Worm (Caenorhabditis elegans) whole organism, L1 larva: ENCODE data around the gene B0361.4.
"Not testable (repeated sequence)": the region's sequence is repeated elsewhere in the genome, so short reads cannot be mapped to it uniquely, and the experiment has no call there.

ENCODE experiments used
- C04F5.9 ChIP-seq: sonication (generic microtip); optimal IDR thresholded peaks from 2 replicates; lab custom pipeline; 2016; ENCODE audit warnings: missing genetic modification characterization, missing compliant biosample characterization
- C16A3.4 ChIP-seq: fragments of 150-350 bp; optimal IDR thresholded peaks from 2 replicates; lab custom pipeline; 2014; ENCODE audit warnings: missing biosample characterization, missing genetic modification characterization
- F16B12.6 ChIP-seq: fragments of 150-350 bp; optimal IDR thresholded peaks from 2 replicates; lab custom pipeline; 2014; ENCODE audit warnings: missing biosample characterization, missing genetic modification characterization
- alr-1 ChIP-seq: fragments of 200-800 bp; sonication (Bioruptor generic); optimal IDR thresholded peaks from 2 replicates; lab custom pipeline; 2018; ENCODE audit warnings: borderline replicate concordance, mild to moderate bottlenecking, missing genetic modification characterization, missing compliant biosample characterization
- ama-1 ChIP-seq: fragments of 150-350 bp; optimal IDR thresholded peaks from 2 replicates; lab custom pipeline; 2014
- blmp-1 ChIP-seq: fragments of 150-350 bp; optimal IDR thresholded peaks from 2 replicates; lab custom pipeline; 2014; ENCODE audit warnings: missing biosample characterization, missing genetic modification characterization
- ceh-88 ChIP-seq: fragments of 200-800 bp; sonication (Bioruptor generic); IDR thresholded peaks from 2 replicates; pipeline ENCODE4 v1.3.6; 2022; ENCODE audit warnings: missing genetic modification characterization, missing compliant biosample characterization
- ces-1 ChIP-seq: fragments of 150-350 bp; optimal IDR thresholded peaks from 2 replicates; lab custom pipeline; 2014; ENCODE audit warnings: missing biosample characterization, missing genetic modification reagents, missing genetic modification characterization
- efl-1 ChIP-seq, 4 experiments: fragments of 150-350 bp; optimal IDR thresholded peaks in 3 of 4; peaks in 1 of 4; 1 replicate in 1 of 4; 2 replicates in 3 of 4; lab custom pipeline; 2014; ENCODE audit warnings: missing biosample characterization in 2 of 4, missing genetic modification characterization in 2 of 4, missing genetic modification reagents in 2 of 4
- egl-27 ChIP-seq, 2 experiments: fragments of 150-350 bp in 1 of 2; sonication (generic microtip); optimal IDR thresholded peaks; 3 replicates each; lab custom pipeline; 2017 to 2018; ENCODE audit warnings: missing biosample characterization in 2 of 2, missing genetic modification characterization in 2 of 2, missing genetic modification reagents in 2 of 2
- elt-2 ChIP-seq: sonication (generic microtip); optimal IDR thresholded peaks from 2 replicates; lab custom pipeline; 2016; ENCODE audit warnings: missing genetic modification characterization, mild to moderate bottlenecking, inconsistent platforms, missing compliant biosample characterization, missing genetic modification reagents
- elt-3 ChIP-seq, 6 experiments: fragments of 150-350 bp in 1 of 6; sonication (generic microtip); optimal IDR thresholded peaks; 2 replicates each; lab custom pipeline; 2017 to 2018; ENCODE audit warnings: missing biosample characterization in 6 of 6, missing genetic modification characterization in 6 of 6, inconsistent platforms in 1 of 6
- fkh-10 ChIP-seq: sonication (generic microtip); optimal IDR thresholded peaks from 2 replicates; lab custom pipeline; 2017; ENCODE audit warnings: missing biosample characterization, missing genetic modification reagents, missing genetic modification characterization
- fkh-8 ChIP-seq: sonication (generic microtip); optimal IDR thresholded peaks from 2 replicates; lab custom pipeline; 2016; ENCODE audit warnings: mild to moderate bottlenecking, missing genetic modification characterization, missing compliant biosample characterization
- grh-1 ChIP-seq: fragments of 200-800 bp; sonication (Bioruptor generic); IDR thresholded peaks from 2 replicates; pipeline ENCODE4 v1.3.6; 2022; ENCODE audit warnings: missing genetic modification reagents, missing genetic modification characterization, missing compliant biosample characterization
- hlh-4 ChIP-seq: sonication (generic microtip); optimal IDR thresholded peaks from 2 replicates; lab custom pipeline; 2016; ENCODE audit warnings: mild to moderate bottlenecking, missing genetic modification characterization, missing compliant biosample characterization
- hpl-2 ChIP-seq: fragments of 150-350 bp; optimal IDR thresholded peaks from 2 replicates; lab custom pipeline; 2014; ENCODE audit warnings: missing biosample characterization, missing genetic modification reagents, missing genetic modification characterization
- jun-1 ChIP-seq: fragments of 150-350 bp; optimal IDR thresholded peaks from 2 replicates; lab custom pipeline; 2014; ENCODE audit warnings: missing biosample characterization, missing genetic modification reagents, missing genetic modification characterization
- lin-14 ChIP-seq: fragments of 200-800 bp; sonication (Bioruptor generic); optimal IDR thresholded peaks from 2 replicates; lab custom pipeline; 2018; ENCODE audit warnings: mild to moderate bottlenecking, missing genetic modification characterization, moderate library complexity, missing compliant biosample characterization
- mdl-1 ChIP-seq, 2 experiments: fragments of 150-350 bp; optimal IDR thresholded peaks; 2 replicates each; lab custom pipeline; 2014 to 2017; ENCODE audit warnings: missing biosample characterization in 2 of 2, missing genetic modification characterization in 2 of 2, inconsistent platforms in 1 of 2
- mef-2 ChIP-seq: fragments of 150-350 bp; optimal IDR thresholded peaks from 2 replicates; lab custom pipeline; 2014; ENCODE audit warnings: missing biosample characterization, missing genetic modification characterization
- nhr-11 ChIP-seq: fragments of 150-350 bp; optimal IDR thresholded peaks from 2 replicates; lab custom pipeline; 2014; ENCODE audit warnings: missing biosample characterization, missing genetic modification characterization
- nhr-12 ChIP-seq: sonication (generic microtip); optimal IDR thresholded peaks from 2 replicates; lab custom pipeline; 2017; ENCODE audit warnings: missing biosample characterization, missing genetic modification characterization
- nhr-20 ChIP-seq: sonication (generic microtip); optimal IDR thresholded peaks from 2 replicates; lab custom pipeline; 2016; ENCODE audit warnings: mild to moderate bottlenecking, missing genetic modification characterization, missing compliant biosample characterization
- nhr-237 ChIP-seq: fragments of 150-350 bp; optimal IDR thresholded peaks from 2 replicates; lab custom pipeline; 2014; ENCODE audit warnings: missing biosample characterization, missing genetic modification characterization
- nhr-71 ChIP-seq: sonication (generic microtip); optimal IDR thresholded peaks from 2 replicates; lab custom pipeline; 2016; ENCODE audit warnings: mild to moderate bottlenecking, missing genetic modification characterization, moderate library complexity, missing compliant biosample characterization
- nhr-76 ChIP-seq: sonication (generic microtip); optimal IDR thresholded peaks from 2 replicates; lab custom pipeline; 2017; ENCODE audit warnings: missing biosample characterization, missing genetic modification characterization
- nhr-77 ChIP-seq: fragments of 150-350 bp; optimal IDR thresholded peaks from 2 replicates; lab custom pipeline; 2014; ENCODE audit warnings: missing biosample characterization, missing genetic modification characterization
- nhr-84 ChIP-seq: sonication (generic microtip); optimal IDR thresholded peaks from 2 replicates; lab custom pipeline; 2017; ENCODE audit warnings: missing biosample characterization, missing genetic modification characterization
- nhr-85 ChIP-seq: sonication (generic microtip); peaks from one replicate; lab custom pipeline; 2016; ENCODE audit warnings: missing genetic modification characterization, inconsistent platforms, missing compliant biosample characterization
- nhr-90 ChIP-seq: sonication (generic microtip); optimal IDR thresholded peaks from 2 replicates; lab custom pipeline; 2016; ENCODE audit warnings: mild to moderate bottlenecking, missing genetic modification characterization, missing compliant biosample characterization; ENCODE audit not compliant: poor library complexity
- pag-3 ChIP-seq: sonication (generic microtip); optimal IDR thresholded peaks from 2 replicates; lab custom pipeline; 2017; ENCODE audit warnings: missing genetic modification characterization, mild to moderate bottlenecking, missing compliant biosample characterization, antibody characterized with exemption, borderline replicate concordance; ENCODE audit not compliant: insufficient read depth
- pax-3 ChIP-seq: fragments of 200-800 bp; sonication (Bioruptor generic); optimal IDR thresholded peaks from 2 replicates; lab custom pipeline; 2018; ENCODE audit warnings: mild to moderate bottlenecking, missing genetic modification characterization, moderate library complexity, missing compliant biosample characterization
- pqm-1 ChIP-seq: sonication (generic microtip); optimal IDR thresholded peaks from 3 replicates; lab custom pipeline; 2017; ENCODE audit warnings: missing biosample characterization, missing genetic modification characterization
- rnt-1 ChIP-seq: sonication (generic microtip); optimal IDR thresholded peaks from 2 replicates; lab custom pipeline; 2016; ENCODE audit warnings: mild to moderate bottlenecking, missing genetic modification characterization, moderate library complexity, missing compliant biosample characterization
- sox-4 ChIP-seq: sonication (generic microtip); optimal IDR thresholded peaks from 2 replicates; lab custom pipeline; 2016; ENCODE audit warnings: missing genetic modification characterization, missing compliant biosample characterization
- tlp-1 ChIP-seq: fragments of 150-350 bp; optimal IDR thresholded peaks from 2 replicates; lab custom pipeline; 2014; ENCODE audit warnings: missing biosample characterization, missing genetic modification characterization
- vab-15 ChIP-seq: sonication (generic microtip); optimal IDR thresholded peaks from 2 replicates; lab custom pipeline; 2017; ENCODE audit warnings: missing genotype, mild to moderate bottlenecking, missing genetic modification characterization, missing compliant biosample characterization

The B0361.4 gene

DNA sequence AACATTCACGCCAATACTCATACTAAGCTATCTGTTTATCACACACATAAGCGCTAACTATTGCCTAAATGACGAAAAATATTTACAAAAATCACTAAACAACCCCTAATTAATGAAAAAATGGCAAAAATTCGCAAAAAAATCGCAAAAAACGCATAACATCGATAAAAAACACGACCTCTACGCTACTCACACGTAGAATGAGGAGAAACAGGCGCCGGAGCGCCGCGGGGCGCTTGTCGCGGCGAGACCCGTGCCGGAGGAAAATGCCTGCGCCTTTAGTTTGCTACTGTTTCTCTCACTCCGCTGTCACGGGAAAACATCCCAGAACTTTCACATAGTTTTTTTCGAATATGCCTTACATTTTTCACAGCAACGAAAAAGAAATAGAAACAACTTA, 20.9 kb upstream of the B0361.4 start:
- peak in 1 of 2 experiments; percentile 24 for TF ChIP-seq efl-1 (optimal IDR thresholded peaks at IDR 0.05; lab: Kevin White, UChicago)
- not testable (repeated sequence) for TF ChIP-seq efl-1 (GFP tag; optimal IDR thresholded peaks at IDR 0.05 in 1 of 2; lab: Kevin White, UChicago)

DNA sequence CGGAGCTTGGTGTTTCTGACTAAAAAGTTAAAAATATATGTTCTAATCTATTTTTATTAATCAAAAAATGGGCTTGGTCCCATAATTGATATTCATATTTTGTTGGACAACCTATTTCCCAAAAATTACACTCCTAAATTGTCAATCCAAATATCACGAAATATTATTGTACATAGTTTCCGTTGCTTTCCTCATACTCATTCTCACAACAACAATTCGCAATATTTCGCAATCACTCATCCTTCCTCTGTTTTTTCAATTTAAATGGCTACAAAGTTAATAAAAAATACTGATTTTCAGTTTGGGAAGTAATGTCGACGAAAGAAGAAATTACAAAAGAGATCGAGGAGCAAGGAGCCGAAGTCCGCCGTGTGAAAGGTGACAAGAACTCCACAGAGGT, 20.1 kb upstream of the B0361.4 start, which contains the start of gene pars-1:
TSS of gene pars-1 (plus strand) at position 301 of the 400 bp plus-strand sequence.
- no peak for TF ChIP-seq nhr-76 (tag; lab: Kevin White, UChicago)
- TF ChIP-seq nhr-20 (tag; lab: Kevin White, UChicago) = no peak
- no peak for TF ChIP-seq nhr-12 (tag; lab: Kevin White, UChicago)
- TF ChIP-seq sox-4 = no peak
- TF ChIP-seq nhr-11 (tag; lab: Kevin White, UChicago) = no peak
- TF ChIP-seq fkh-10 (GFP tag; lab: Kevin White, UChicago) = no peak
- TF ChIP-seq egl-27 (tag; optimal IDR thresholded peaks at IDR 0.05; lab: Kevin White, UChicago) = no peak
- no peak for TF ChIP-seq pqm-1 (tag; lab: Kevin White, UChicago)
- TF ChIP-seq hlh-4 (tag; lab: Kevin White, UChicago) = no peak

DNA sequence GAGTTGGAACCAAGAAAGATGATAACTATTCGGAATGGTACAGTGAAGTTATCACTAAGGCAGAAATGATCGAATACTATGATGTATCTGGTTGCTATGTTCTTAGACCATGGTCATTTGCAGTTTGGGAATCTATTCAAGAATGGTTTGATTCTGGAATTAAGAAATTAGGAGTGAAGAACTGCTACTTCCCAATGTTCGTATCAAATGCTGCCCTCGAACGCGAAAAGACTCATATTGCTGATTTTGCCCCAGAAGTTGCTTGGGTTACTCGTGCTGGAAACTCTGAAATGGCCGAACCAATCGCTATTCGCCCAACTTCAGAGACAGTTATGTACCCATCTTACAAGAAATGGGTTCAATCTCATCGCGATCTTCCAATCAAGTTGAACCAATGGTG, 19.4 kb upstream of the B0361.4 start:
- TF ChIP-seq nhr-90 (tag; lab: Kevin White, UChicago) (no peak), lin-14 (no peak), C16A3.4 (tag; lab: Kevin White, UChicago) (no peak), nhr-76 (tag; lab: Kevin White, UChicago) (no peak), F16B12.6 (tag; lab: Kevin White, UChicago) (no peak), tlp-1 (tag; lab: Kevin White, UChicago) (no peak), pax-3 (no peak), nhr-84 (tag; lab: Kevin White, UChicago) (no peak), nhr-77 (tag; lab: Kevin White, UChicago) (no peak), jun-1 (tag; lab: Kevin White, UChicago) (no peak), grh-1 (no peak), vab-15 (tag; lab: Kevin White, UChicago) (no peak), fkh-8 (tag; lab: Kevin White, UChicago) (no peak), mdl-1 (tag; optimal IDR thresholded peaks at IDR 0.05; lab: Kevin White, UChicago) (no peak), blmp-1 (tag; lab: Kevin White, UChicago) (no peak), nhr-237 (tag; lab: Kevin White, UChicago) (no peak), nhr-11 (tag; lab: Kevin White, UChicago) (no peak), rnt-1 (no peak), elt-2 (tag; lab: Kevin White, UChicago) (no peak), mef-2 (no peak)

DNA sequence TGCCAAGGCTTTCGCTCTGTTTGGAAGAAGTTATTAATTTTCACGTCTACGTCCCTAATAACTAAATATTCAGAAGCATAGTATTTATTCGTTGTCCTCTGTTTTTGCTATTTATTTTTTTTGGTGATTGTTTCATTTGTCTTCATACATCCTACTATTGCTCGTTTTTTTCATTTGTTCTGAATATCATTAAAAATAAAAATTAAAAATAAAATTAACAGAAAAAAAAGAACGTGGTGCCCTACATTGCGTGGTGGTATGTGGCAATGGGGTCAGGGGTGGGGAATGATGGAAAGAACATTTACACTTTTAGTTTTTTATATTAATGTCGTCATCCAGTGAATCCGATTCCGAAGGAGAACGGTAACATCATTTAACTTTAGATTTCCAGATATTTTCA, 17.7 kb upstream of the B0361.4 start, which contains the start of gene ztf-31:
TSS of gene ztf-31 (plus strand) at position 301 of the 400 bp plus-strand sequence.
- no peak for TF ChIP-seq ama-1
- no peak for TF ChIP-seq pax-3
- TF ChIP-seq hpl-2 (GFP tag; lab: Kevin White, UChicago) = no peak
- no peak for TF ChIP-seq ces-1
- TF ChIP-seq alr-1 = no peak
- no peak for TF ChIP-seq nhr-71 (tag; lab: Kevin White, UChicago)
- TF ChIP-seq nhr-90 (tag; lab: Kevin White, UChicago) = no peak
- no peak for TF ChIP-seq elt-3 (tag; optimal IDR thresholded peaks at IDR 0.05; lab: Kevin White, UChicago)
- TF ChIP-seq pag-3 = no peak
- no peak for TF ChIP-seq mef-2
- no peak for TF ChIP-seq C16A3.4 (tag; lab: Kevin White, UChicago)
- TF ChIP-seq C04F5.9 = no peak
- no peak for TF ChIP-seq nhr-85
- no peak for TF ChIP-seq ceh-88 (GFP tag; lab: Robert Waterston, UW)
